Fruit fly (Drosophila melanogaster) Kc167 (cell line): ENCODE data around the gene CG44094.

Experiments used
- insv ChIP-seq: fragments of >200 bp; optimal IDR thresholded peaks from 3 replicates; lab custom pipeline; 2018; ENCODE audit warnings: missing external identifiers
- ttk ChIP-seq: sonication (Bioruptor generic); optimal IDR thresholded peaks from 2 replicates; lab custom pipeline; 2017; ENCODE audit warnings: missing external identifiers

DNA sequence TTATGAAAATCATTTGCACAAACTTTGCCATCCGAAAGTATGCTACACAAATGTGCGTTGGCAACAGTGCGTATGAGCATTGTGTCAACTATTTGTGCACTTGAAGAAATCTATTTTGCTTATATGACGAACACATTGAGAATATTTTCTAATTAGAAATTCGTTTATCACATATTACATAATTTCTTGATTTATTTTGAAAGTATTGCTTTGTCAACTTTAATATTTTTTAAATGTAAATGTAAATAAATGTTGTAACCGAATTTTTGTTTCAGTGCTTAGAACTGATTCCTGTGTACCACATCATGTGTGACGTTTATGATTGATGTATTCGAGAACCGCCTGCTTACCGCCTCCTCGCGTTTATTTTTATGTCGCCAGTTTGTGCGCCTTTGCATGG lies 34.4 kb downstream of the CG44094 start:
- TF ChIP-seq ttk (lab: Kevin White, UChicago) (no peak), insv (lab: Kevin White, UChicago) (no peak)
